Fruit fly (Drosophila melanogaster) whole organism, embryonic: Measurements from ENCODE around the gene Ras85D.
A peak's percentile ranks its signal among the peaks of the same experiment; 100 is the strongest.

Source experiments
- Abd-B ChIP-seq: fragments of 200-800 bp; sonication (Bioruptor generic); optimal IDR thresholded peaks from 2 replicates; lab custom pipeline; 2018; ENCODE audit warnings: missing biosample characterization, mild to moderate bottlenecking, missing genetic modification characterization, moderate library complexity
- Atf-2 ChIP-seq: fragments of 200-800 bp; sonication (Bioruptor generic); optimal IDR thresholded peaks from 2 replicates; lab custom pipeline; 2016; ENCODE audit warnings: missing biosample characterization, missing genetic modification characterization
- Atf6 ChIP-seq: fragments of 200-800 bp; sonication (Bioruptor generic); IDR thresholded peaks from 2 replicates; pipeline ENCODE4 v1.3.6; 2022; ENCODE audit warnings: missing biosample characterization, missing genetic modification characterization
- C15 ChIP-seq: fragments of 200-800 bp; sonication (Bioruptor generic); IDR thresholded peaks from 3 replicates; pipeline ENCODE4 v1.3.6; 2022; ENCODE audit warnings: missing biosample characterization, missing genetic modification characterization
- CG10274 ChIP-seq: fragments of 200-800 bp; sonication (Bioruptor generic); optimal IDR thresholded peaks from 3 replicates; lab custom pipeline; 2017; ENCODE audit warnings: missing biosample characterization, mild to moderate bottlenecking, missing genetic modification characterization
- CG11085 ChIP-seq: fragments of 200-800 bp; sonication (Bioruptor generic); IDR thresholded peaks from 2 replicates; pipeline ENCODE4 v1.3.6; 2022; ENCODE audit warnings: missing biosample characterization, missing genetic modification characterization
- CG11723 ChIP-seq: fragments of 200-800 bp; sonication (Bioruptor generic); optimal IDR thresholded peaks from 2 replicates; lab custom pipeline; 2017; ENCODE audit warnings: missing biosample characterization, mild to moderate bottlenecking, missing genetic modification characterization
- CG12659 ChIP-seq: fragments of 200-800 bp; sonication (Bioruptor generic); optimal IDR thresholded peaks from 3 replicates; lab custom pipeline; 2017; ENCODE audit warnings: mild to moderate bottlenecking, missing biosample characterization, missing genetic modification reagents, missing genetic modification characterization
- CG12744 ChIP-seq: fragments of 200-800 bp; sonication (Bioruptor generic); optimal IDR thresholded peaks from 2 replicates; lab custom pipeline; 2016; ENCODE audit warnings: missing biosample characterization, missing genetic modification characterization
- CG16815 ChIP-seq: fragments of 200-800 bp; sonication (Bioruptor generic); optimal IDR thresholded peaks from 3 replicates; lab custom pipeline; 2017; ENCODE audit warnings: missing biosample characterization, mild to moderate bottlenecking, missing genetic modification characterization
- CG18011 ChIP-seq: fragments of 200-800 bp; sonication (Bioruptor generic); optimal IDR thresholded peaks from 2 replicates; lab custom pipeline; 2017; ENCODE audit warnings: missing biosample characterization, missing genetic modification characterization, mild to moderate bottlenecking, moderate library complexity, missing genotype
- CG3281 ChIP-seq: fragments of 200-800 bp; sonication (Bioruptor generic); optimal IDR thresholded peaks from 3 replicates; lab custom pipeline; 2017; ENCODE audit warnings: missing biosample characterization, mild to moderate bottlenecking, missing genetic modification characterization
- CG33557 ChIP-seq: fragments of 200-800 bp; sonication (Bioruptor generic); optimal IDR thresholded peaks from 2 replicates; lab custom pipeline; 2019; ENCODE audit warnings: missing biosample characterization, mild to moderate bottlenecking, missing genetic modification characterization, moderate library complexity
- CG34376 ChIP-seq: fragments of 200-800 bp; sonication (Bioruptor generic); optimal IDR thresholded peaks from 2 replicates; lab custom pipeline; 2018; ENCODE audit warnings: missing biosample characterization, mild to moderate bottlenecking, missing genetic modification characterization
- CG42726 ChIP-seq: fragments of 200-800 bp; sonication (Bioruptor generic); IDR thresholded peaks from 2 replicates; pipeline ENCODE4 v1.3.6; 2022; ENCODE audit warnings: missing biosample characterization, missing genetic modification characterization; ENCODE audit not compliant: partially characterized antibody
- CG5245 ChIP-seq: fragments of 200-800 bp; sonication (Bioruptor generic); optimal IDR thresholded peaks from 3 replicates; lab custom pipeline; 2016; ENCODE audit warnings: missing biosample characterization, missing genetic modification characterization
- CG6175 ChIP-seq: fragments of 200-800 bp; sonication (Bioruptor generic); IDR thresholded peaks from 3 replicates; pipeline ENCODE4 v1.3.6; 2022; ENCODE audit warnings: missing biosample characterization, missing genetic modification characterization
- CG7556 ChIP-seq: fragments of 200-800 bp; sonication (Bioruptor generic); optimal IDR thresholded peaks from 2 replicates; lab custom pipeline; 2017; ENCODE audit warnings: missing biosample characterization, mild to moderate bottlenecking, missing genetic modification characterization
- CG8944 ChIP-seq: fragments of 200-800 bp; sonication (Bioruptor generic); optimal IDR thresholded peaks from 3 replicates; lab custom pipeline; 2016; ENCODE audit warnings: missing biosample characterization, missing genetic modification characterization
- Dll ChIP-seq: fragments of 200-800 bp; sonication (Bioruptor generic); IDR thresholded peaks from 4 replicates; pipeline ENCODE4 v1.3.6; 2022; ENCODE audit warnings: missing biosample characterization, missing genetic modification characterization; ENCODE audit not compliant: partially characterized antibody
- E2f1 ChIP-seq: fragments of 200-800 bp; sonication (Bioruptor generic); IDR thresholded peaks from 2 replicates; pipeline ENCODE4 v1.3.6; 2022; ENCODE audit warnings: missing biosample characterization, missing genetic modification characterization
- ERR ChIP-seq: fragments of 200-800 bp; sonication (Bioruptor generic); optimal IDR thresholded peaks from 2 replicates; lab custom pipeline; 2016; ENCODE audit warnings: missing biosample characterization, missing genetic modification characterization
- Gsc ChIP-seq: fragments of 200-800 bp; sonication (Bioruptor generic); IDR thresholded peaks from 2 replicates; pipeline ENCODE4 v1.3.6; 2022; ENCODE audit warnings: missing biosample characterization, missing genetic modification characterization
- HLHmδ ChIP-seq: fragments of 200-800 bp; sonication (Bioruptor generic); optimal IDR thresholded peaks from 2 replicates; lab custom pipeline; 2018; ENCODE audit warnings: missing biosample characterization, mild to moderate bottlenecking, missing genetic modification characterization, moderate library complexity
- Hey ChIP-seq: fragments of 200-800 bp; sonication (Bioruptor generic); optimal IDR thresholded peaks from 3 replicates; lab custom pipeline; 2018; ENCODE audit warnings: missing biosample characterization, mild to moderate bottlenecking, missing genetic modification characterization
- Lhr ChIP-seq: fragments of 200-800 bp; sonication (Bioruptor generic); optimal IDR thresholded peaks from 3 replicates; lab custom pipeline; 2017; ENCODE audit warnings: mild to moderate bottlenecking, missing biosample characterization, missing genetic modification reagents, missing genetic modification characterization
- Mes4 ChIP-seq: fragments of 200-800 bp; sonication (Bioruptor generic); optimal IDR thresholded peaks from 2 replicates; lab custom pipeline; 2016; ENCODE audit warnings: missing biosample characterization, missing genetic modification characterization
- Mrtf ChIP-seq: fragments of 200-800 bp; sonication (Bioruptor generic); IDR thresholded peaks from 3 replicates; pipeline ENCODE4 v1.3.6; 2022; ENCODE audit warnings: missing biosample characterization, missing genetic modification characterization
- bigmax ChIP-seq: fragments of 200-800 bp; sonication (Bioruptor generic); optimal IDR thresholded peaks from 2 replicates; lab custom pipeline; 2018; ENCODE audit warnings: missing biosample characterization, mild to moderate bottlenecking, missing genetic modification characterization
- caup ChIP-seq: fragments of 200-800 bp; sonication (Bioruptor generic); optimal IDR thresholded peaks from 3 replicates; lab custom pipeline; 2017; ENCODE audit warnings: missing biosample characterization, mild to moderate bottlenecking, missing genetic modification characterization, moderate library complexity; ENCODE audit not compliant: severe bottlenecking
- chif ChIP-seq, 2 experiments: fragments of 200-800 bp; sonication (Bioruptor generic); optimal IDR thresholded peaks; 3 replicates each; lab custom pipeline; 2016; ENCODE audit warnings: missing biosample characterization in 2 of 2, missing genetic modification characterization in 2 of 2
- chinmo ChIP-seq: fragments of 200-800 bp; sonication (Bioruptor generic); IDR thresholded peaks from 4 replicates; pipeline ENCODE4 v1.3.6; 2022; ENCODE audit warnings: missing biosample characterization, missing genetic modification characterization; ENCODE audit not compliant: partially characterized antibody
- cwo ChIP-seq: fragments of 200-800 bp; sonication (Bioruptor generic); optimal IDR thresholded peaks from 3 replicates; lab custom pipeline; 2017; ENCODE audit warnings: missing biosample characterization, missing genetic modification characterization, mild to moderate bottlenecking, moderate library complexity, missing genetic modification reagents
- disco-r ChIP-seq: fragments of 200-800 bp; sonication (Bioruptor generic); optimal IDR thresholded peaks from 2 replicates; lab custom pipeline; 2016; ENCODE audit warnings: missing biosample characterization, missing genetic modification characterization
- ewg ChIP-seq: fragments of 200-800 bp; sonication (Bioruptor generic); optimal IDR thresholded peaks from 3 replicates; lab custom pipeline; 2017; ENCODE audit warnings: mild to moderate bottlenecking, missing biosample characterization, missing genetic modification reagents, missing genetic modification characterization
- fru ChIP-seq: fragments of >200 bp; optimal IDR thresholded peaks from 2 replicates; lab custom pipeline; 2017
- fu2 ChIP-seq: fragments of 200-800 bp; sonication (Bioruptor generic); optimal IDR thresholded peaks from 2 replicates; lab custom pipeline; 2016; ENCODE audit warnings: missing biosample characterization, missing genetic modification characterization
- gro ChIP-seq: fragments of 200-800 bp; sonication (Bioruptor generic); optimal IDR thresholded peaks from 2 replicates; lab custom pipeline; 2016; ENCODE audit warnings: missing biosample characterization, missing genetic modification characterization
- gsb ChIP-seq: fragments of 200-800 bp; sonication (Bioruptor generic); IDR thresholded peaks from 2 replicates; pipeline ENCODE4 v1.3.6; 2022; ENCODE audit warnings: missing biosample characterization, missing genetic modification characterization
- h ChIP-seq: fragments of >200 bp; optimal IDR thresholded peaks from 2 replicates; lab custom pipeline; 2017
- ind ChIP-seq: fragments of 200-800 bp; sonication (Bioruptor generic); optimal IDR thresholded peaks from 3 replicates; lab custom pipeline; 2016; ENCODE audit warnings: missing biosample characterization, missing genetic modification characterization
- klu ChIP-seq: fragments of 200-800 bp; sonication (Bioruptor generic); IDR thresholded peaks from 2 replicates; pipeline ENCODE4 v1.3.6; 2022; ENCODE audit warnings: missing biosample characterization, missing genetic modification characterization
- pan ChIP-seq, 4 experiments: fragments of >200 bp in 3 of 4; fragments of 200-800 bp in 1 of 4; sonication (Bioruptor generic) in 1 of 4; optimal IDR thresholded peaks in 3 of 4; IDR thresholded peaks in 1 of 4; 2 replicates each; pipeline versions ENCODE4 v1.3.6 to Lab custom; 2017 to 2022; ENCODE audit warnings: missing biosample characterization in 2 of 4, missing genetic modification characterization in 2 of 4, mixed read lengths in 1 of 4
- sd ChIP-seq: fragments of 200-800 bp; sonication (Bioruptor generic); optimal IDR thresholded peaks from 3 replicates; lab custom pipeline; 2018; ENCODE audit warnings: missing biosample characterization, mild to moderate bottlenecking, missing genetic modification characterization, moderate library complexity
- so ChIP-seq: fragments of 200-800 bp; sonication (Bioruptor generic); IDR thresholded peaks from 3 replicates; pipeline ENCODE4 v1.3.6; 2022; ENCODE audit warnings: missing biosample characterization, missing genetic modification characterization
- sob ChIP-seq: fragments of 200-800 bp; sonication (Bioruptor generic); IDR thresholded peaks from 2 replicates; pipeline ENCODE4 v1.3.6; 2022; ENCODE audit warnings: missing biosample characterization, missing genetic modification characterization
- tx ChIP-seq: fragments of 200-800 bp; sonication (Bioruptor generic); optimal IDR thresholded peaks from 2 replicates; lab custom pipeline; 2016; ENCODE audit warnings: missing biosample characterization, missing genetic modification characterization
- vfl ChIP-seq: fragments of 200-800 bp; sonication (Bioruptor generic); optimal IDR thresholded peaks from 2 replicates; lab custom pipeline; 2016; ENCODE audit warnings: missing biosample characterization, missing genetic modification characterization
- vvl ChIP-seq: fragments of 200-800 bp; sonication (Bioruptor generic); IDR thresholded peaks from 2 replicates; pipeline ENCODE4 v1.3.6; 2022; ENCODE audit warnings: missing biosample characterization, missing genetic modification characterization
- z ChIP-seq: fragments of 200-800 bp; sonication (Bioruptor generic); IDR thresholded peaks from 3 replicates; pipeline ENCODE4 v1.3.6; 2022; ENCODE audit warnings: missing biosample characterization, missing genetic modification characterization

Ras85D gene

DNA sequence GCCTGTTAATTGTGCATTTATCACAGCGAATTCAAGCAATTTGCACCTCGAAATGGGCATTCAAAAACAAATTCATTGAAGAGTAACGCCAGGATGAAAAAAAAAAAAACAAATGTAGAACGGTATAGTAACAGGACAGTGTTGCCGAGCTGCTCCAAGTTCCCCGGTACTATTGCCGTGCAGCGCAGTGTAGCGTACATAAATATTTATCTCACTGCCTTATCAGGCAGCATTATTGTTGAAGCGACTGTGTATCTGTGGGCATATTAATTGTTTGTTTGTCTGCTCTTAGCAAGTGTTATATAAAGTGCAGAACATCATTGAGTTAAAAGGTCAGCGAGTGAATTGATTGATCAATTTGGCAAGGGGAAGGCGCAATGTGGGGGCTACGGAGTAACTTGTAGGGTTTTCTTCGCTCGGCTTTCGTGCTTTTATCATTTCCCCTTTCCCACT lies 3.6 kb upstream of the Ras85D start (continued):
- TF ChIP-seq CG16815 (GFP tag; lab: Kevin White, UChicago) = no peak
- TF ChIP-seq Dll = no peak
- no peak for TF ChIP-seq HLHmδ (GFP tag; lab: Kevin White, UChicago)
- TF ChIP-seq CG11723 (GFP tag; lab: Kevin White, UChicago) = no peak

DNA sequence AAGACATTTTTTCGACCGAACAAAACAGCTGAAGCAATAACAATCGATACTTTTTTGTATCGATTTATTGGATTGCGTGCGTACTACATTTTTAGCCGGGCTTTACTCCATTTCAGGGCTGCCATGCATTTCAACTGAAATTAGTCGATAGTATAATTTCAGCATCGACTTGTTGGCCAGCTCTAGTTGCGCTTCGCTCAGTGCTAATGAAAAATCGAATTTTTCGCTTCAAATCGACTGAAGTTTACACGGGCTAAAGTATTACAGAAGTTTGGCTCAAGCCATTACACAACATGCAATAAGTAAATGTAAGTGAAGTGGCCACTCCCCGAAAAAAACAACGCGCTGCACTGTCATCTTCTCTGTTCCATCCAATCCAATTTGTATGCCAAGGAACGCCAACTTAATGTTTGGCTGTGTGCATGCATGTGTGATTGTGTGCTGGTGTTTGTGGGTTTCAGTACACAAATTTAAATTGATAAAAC lies 3.0 kb upstream of the Ras85D start, which contains the start of the genes mRpL47, CG8176 and Kdm3:
mRpL47 (minus strand) TSS at position 49 of the 485 bp plus-strand sequence.
CG8176 (plus strand) TSS at position 148 of the 485 bp plus-strand sequence.
Kdm3 (plus strand) TSS at position 148 of the 485 bp plus-strand sequence.
- TF ChIP-seq Atf-2 (GFP tag; lab: Kevin White, UChicago) (peak; percentile 61), E2f1 (GFP tag; lab: Robert Waterston, UW) (no peak), bigmax (GFP tag; lab: Kevin White, UChicago) (no peak), tx (GFP tag; lab: Kevin White, UChicago) (peak; percentile 70), Gsc (GFP tag; lab: Robert Waterston, UW) (no peak), cwo (GFP tag; lab: Kevin White, UChicago) (no peak), disco-r (GFP tag; lab: Kevin White, UChicago) (peak; percentile 15), CG12659 (GFP tag; lab: Kevin White, UChicago) (peak; percentile 90), ind (GFP tag; lab: Kevin White, UChicago) (peak; percentile 61), Mrtf (no peak), Atf6 (GFP tag; lab: Robert Waterston, UW) (no peak), gro (peak; percentile 82), CG18011 (GFP tag; lab: Kevin White, UChicago) (peak; percentile 21), CG5245 (GFP tag; lab: Kevin White, UChicago) (peak; percentile 37), chif (GFP tag; optimal IDR thresholded peaks at IDR 0.05; lab: Kevin White, UChicago) (peak; percentile 53 to 60), chinmo (GFP tag; lab: Robert Waterston, UW) (no peak), z (no peak), CG33557 (no peak), vvl (GFP tag; lab: Robert Waterston, UW) (no peak), CG12744 (peak; percentile 48), sob (GFP tag; lab: Robert Waterston, UW) (no peak), caup (peak; percentile 70), CG42726 (GFP tag; lab: Robert Waterston, UW) (no peak), fu2 (peak; percentile 69), CG7556 (GFP tag; lab: Kevin White, UChicago) (no peak), Hey (tag; lab: Kevin White, UChicago) (no peak), Mes4 (GFP tag; lab: Kevin White, UChicago) (no peak), CG3281 (GFP tag; lab: Kevin White, UChicago) (peak; percentile 42), ERR (peak; percentile 83), pan (optimal IDR thresholded peaks at IDR 0.05; lab: Kevin White, UChicago) (no peak), pan (GFP tag; optimal IDR thresholded peaks at IDR 0.05 in 1 of 2, IDR thresholded peaks at IDR 0.05 in 1 of 2) (no peak), ewg (GFP tag; lab: Kevin White, UChicago) (peak; percentile 37), CG10274 (GFP tag; lab: Kevin White, UChicago) (no peak), CG6175 (no peak), gsb (no peak), vfl (peak; percentile 79), so (no peak), CG11085 (GFP tag; lab: Robert Waterston, UW) (no peak), CG34376 (peak; percentile 78), klu (GFP tag; lab: Robert Waterston, UW) (no peak), CG8944 (peak; percentile 68), Lhr (peak; percentile 86), fru (lab: Kevin White, UChicago) (no peak), sd (tag; lab: Kevin White, UChicago) (peak; percentile 87), C15 (GFP tag; lab: Robert Waterston, UW) (no peak), h (lab: Kevin White, UChicago) (no peak), Abd-B (GFP tag; lab: Kevin White, UChicago) (peak; percentile 97)
